Worm (Caenorhabditis elegans): ENCODE results near the gene sru-26.

- TF ChIP-seq zip-4 (GFP tag; optimal IDR thresholded peaks at IDR 0.05) (no peak), xbp-1 (tag; optimal IDR thresholded peaks at IDR 0.05) (no peak), blmp-1 (tag; optimal IDR thresholded peaks at IDR 0.05) (no peak), mep-1 (tag; optimal IDR thresholded peaks at IDR 0.05) (no peak), elt-2 (tag; optimal IDR thresholded peaks at IDR 0.05) (no peak), lin-39 (tag; optimal IDR thresholded peaks at IDR 0.05) (no peak), ceh-90 (tag; optimal IDR thresholded peaks at IDR 0.05) (no peak), snpc-4 (tag; optimal IDR thresholded peaks at IDR 0.05) (no peak), aly-2 (tag; optimal IDR thresholded peaks at IDR 0.05) (no peak), ztf-11 (tag; optimal IDR thresholded peaks at IDR 0.05) (no peak)
These were observed 10.9 kb downstream of the sru-26 start, which contains the start of gene sru-19 for ce11 chrIV:12498238-12498637.

All from whole organism, L1 larva.